Worm (Caenorhabditis elegans) whole organism, L4 larva: ENCODE data around the gene ZK742.7.

Source experiments
- D1046.2 ChIP-seq: fragments of 200-800 bp; sonication (Bioruptor generic); IDR thresholded peaks from 2 replicates; pipeline ENCODE4 v1.3.6; 2022; ENCODE audit warnings: missing genetic modification characterization, missing compliant biosample characterization
- F10B5.3 ChIP-seq: sonication (generic microtip); optimal IDR thresholded peaks from 2 replicates; lab custom pipeline; 2016; ENCODE audit warnings: mild to moderate bottlenecking, missing genetic modification characterization, missing compliant biosample characterization
- F44E2.7 ChIP-seq: fragments of 200-800 bp; sonication (Bioruptor generic); IDR thresholded peaks from 2 replicates; pipeline ENCODE4 v2.1.2; 2022; ENCODE audit warnings: missing genetic modification characterization, missing compliant biosample characterization
- F49E8.2 ChIP-seq: sonication (generic microtip); optimal IDR thresholded peaks from 2 replicates; lab custom pipeline; 2016; ENCODE audit warnings: missing compliant biosample characterization, mild to moderate bottlenecking, missing genetic modification characterization, borderline replicate concordance
- Y105C5A.15 ChIP-seq: fragments of 200-800 bp; sonication (Bioruptor generic); IDR thresholded peaks from 2 replicates; pipeline ENCODE4 v1.3.6; 2022; ENCODE audit warnings: missing genetic modification characterization, missing compliant biosample characterization
- Y48G9A.11 ChIP-seq: fragments of 200-800 bp; sonication (Bioruptor generic); IDR thresholded peaks from 2 replicates; pipeline ENCODE4 v1.3.6; 2022; ENCODE audit warnings: missing genetic modification reagents, missing genetic modification characterization, missing compliant biosample characterization
- ZK337.2 ChIP-seq: fragments of 200-800 bp; sonication (Bioruptor generic); IDR thresholded peaks from 2 replicates; pipeline ENCODE4 v1.3.6; 2022; ENCODE audit warnings: missing genetic modification reagents, missing genetic modification characterization, missing compliant biosample characterization
- aha-1 ChIP-seq: fragments of 150-350 bp; peaks from one replicate; lab custom pipeline; 2014; ENCODE audit warnings: missing biosample characterization, missing genetic modification characterization
- aly-2 ChIP-seq: sonication (generic microtip); optimal IDR thresholded peaks from 2 replicates; lab custom pipeline; 2018; ENCODE audit warnings: missing biosample characterization, missing genetic modification characterization
- ama-1 ChIP-seq: fragments of 150-350 bp; optimal IDR thresholded peaks from 2 replicates; lab custom pipeline; 2014; ENCODE audit warnings: inconsistent platforms, mixed read lengths
- ceh-20 ChIP-seq: fragments of 200-800 bp; sonication (Bioruptor generic); IDR thresholded peaks from 2 replicates; pipeline ENCODE4 v1.3.6; 2022; ENCODE audit warnings: missing genetic modification reagents, missing genetic modification characterization, missing compliant biosample characterization
- ceh-32 ChIP-seq: sonication (generic microtip); optimal IDR thresholded peaks from 2 replicates; lab custom pipeline; 2016; ENCODE audit warnings: mild to moderate bottlenecking, missing genetic modification characterization, missing compliant biosample characterization; ENCODE audit not compliant: poor library complexity
- ctbp-1 ChIP-seq: fragments of 200-800 bp; sonication (Bioruptor generic); IDR thresholded peaks from 2 replicates; pipeline ENCODE4 v1.3.6; 2022; ENCODE audit warnings: missing genetic modification reagents, missing genetic modification characterization, missing compliant biosample characterization
- daf-8 ChIP-seq: fragments of 200-800 bp; sonication (Bioruptor generic); IDR thresholded peaks from 2 replicates; pipeline ENCODE4 v1.3.6; 2022; ENCODE audit warnings: missing genetic modification characterization, missing compliant biosample characterization
- dmd-6 ChIP-seq: fragments of 200-800 bp; sonication (Bioruptor generic); IDR thresholded peaks from 2 replicates; pipeline ENCODE4 v1.3.6; 2022; ENCODE audit warnings: missing genetic modification reagents, missing genetic modification characterization, missing compliant biosample characterization
- dpl-1 ChIP-seq: fragments of 150-350 bp; optimal IDR thresholded peaks from 2 replicates; lab custom pipeline; 2014; ENCODE audit warnings: missing biosample characterization, missing genetic modification reagents, missing genetic modification characterization
- egl-27 ChIP-seq: sonication (generic microtip); optimal IDR thresholded peaks from 3 replicates; lab custom pipeline; 2017; ENCODE audit warnings: missing biosample characterization, missing genetic modification reagents, missing genetic modification characterization
- egl-43 ChIP-seq: fragments of 200-800 bp; sonication (Bioruptor generic); IDR thresholded peaks from 2 replicates; pipeline ENCODE4 v1.3.6; 2022; ENCODE audit warnings: missing genetic modification reagents, missing genetic modification characterization, missing compliant biosample characterization
- fkh-10 ChIP-seq: fragments of 150-350 bp; optimal IDR thresholded peaks from 2 replicates; lab custom pipeline; 2014; ENCODE audit warnings: missing biosample characterization, missing genetic modification reagents, missing genetic modification characterization
- hif-1 ChIP-seq, 2 experiments: sonication (generic microtip); optimal IDR thresholded peaks; 2 replicates each; lab custom pipeline; 2016 to 2017; ENCODE audit warnings: missing compliant biosample characterization in 2 of 2, missing genetic modification characterization in 2 of 2, missing genetic modification reagents in 2 of 2, missing genotype in 2 of 2, mild to moderate bottlenecking in 1 of 2
- hlh-11 ChIP-seq: fragments of 200-800 bp; sonication (Bioruptor generic); optimal IDR thresholded peaks from 2 replicates; lab custom pipeline; 2018; ENCODE audit warnings: mild to moderate bottlenecking, missing genetic modification characterization, missing compliant biosample characterization
- hlh-30 ChIP-seq: sonication (generic microtip); optimal IDR thresholded peaks from 2 replicates; lab custom pipeline; 2017; ENCODE audit warnings: antibody characterized with exemption, mild to moderate bottlenecking, missing genetic modification characterization, missing compliant biosample characterization; ENCODE audit not compliant: insufficient read depth
- hmg-1.1 ChIP-seq: fragments of 200-800 bp; sonication (Bioruptor generic); IDR thresholded peaks from 2 replicates; pipeline ENCODE4 v1.3.6; 2022; ENCODE audit warnings: missing genetic modification reagents, missing genetic modification characterization, missing compliant biosample characterization
- jun-1 ChIP-seq: fragments of 150-350 bp; optimal IDR thresholded peaks from 2 replicates; lab custom pipeline; 2014; ENCODE audit warnings: missing biosample characterization, missing genetic modification reagents, missing genetic modification characterization
- lin-15B ChIP-seq: fragments of 150-350 bp; sonication (generic microtip); optimal IDR thresholded peaks from 3 replicates; lab custom pipeline; 2014; ENCODE audit warnings: missing biosample characterization, missing genetic modification characterization
- lin-38 ChIP-seq: fragments of 200-800 bp; sonication (Bioruptor generic); IDR thresholded peaks from 2 replicates; pipeline ENCODE4 v1.3.6; 2022; ENCODE audit warnings: missing genetic modification reagents, missing genetic modification characterization, missing compliant biosample characterization
- lsy-2 ChIP-seq, 2 experiments: fragments of 150-350 bp in 1 of 2; sonication (generic microtip) in 1 of 2; optimal IDR thresholded peaks; 2 replicates each; lab custom pipeline; 2014 to 2017; ENCODE audit warnings: missing biosample characterization in 2 of 2, missing genetic modification characterization in 2 of 2
- madf-5 ChIP-seq, 2 experiments: fragments of 200-800 bp; sonication (Bioruptor generic); IDR thresholded peaks; 2 replicates each; pipeline ENCODE4 v1.3.6; 2022; ENCODE audit warnings: missing compliant biosample characterization in 2 of 2, missing genetic modification characterization in 2 of 2
- mdl-1 ChIP-seq, 2 experiments: fragments of 150-350 bp in 1 of 2; sonication (generic microtip) in 1 of 2; optimal IDR thresholded peaks; 2 replicates each; lab custom pipeline; 2014 to 2017; ENCODE audit warnings: missing biosample characterization in 2 of 2, missing genetic modification characterization in 2 of 2
- mdt-29 ChIP-seq: fragments of 200-800 bp; sonication (Bioruptor generic); IDR thresholded peaks from 2 replicates; pipeline ENCODE4 v1.3.6; 2022; ENCODE audit warnings: missing genetic modification reagents, missing genetic modification characterization, missing compliant biosample characterization
- mxl-2 ChIP-seq: fragments of 200-800 bp; sonication (Bioruptor generic); conservative IDR thresholded peaks from 2 replicates; pipeline ENCODE4 v1.3.6; 2022; ENCODE audit warnings: missing genetic modification reagents, missing genetic modification characterization, missing compliant biosample characterization
- nhr-102 ChIP-seq: sonication (generic microtip); optimal IDR thresholded peaks from 2 replicates; lab custom pipeline; 2016; ENCODE audit warnings: mild to moderate bottlenecking, missing genetic modification characterization, moderate library complexity, missing compliant biosample characterization
- nhr-111 ChIP-seq: fragments of 200-800 bp; sonication (Bioruptor generic); optimal IDR thresholded peaks from 2 replicates; lab custom pipeline; 2018; ENCODE audit warnings: mild to moderate bottlenecking, missing genetic modification characterization, missing compliant biosample characterization
- nhr-25 ChIP-seq: sonication (generic microtip); optimal IDR thresholded peaks from 2 replicates; lab custom pipeline; 2017; ENCODE audit warnings: missing genetic modification characterization, mild to moderate bottlenecking, missing compliant biosample characterization, antibody characterized with exemption, moderate library complexity, borderline replicate concordance; ENCODE audit not compliant: insufficient read depth
- nhr-28 ChIP-seq: fragments of 150-350 bp; optimal IDR thresholded peaks from 2 replicates; lab custom pipeline; 2014; ENCODE audit warnings: missing biosample characterization, missing genetic modification characterization
- nhr-48 ChIP-seq: sonication (generic microtip); optimal IDR thresholded peaks from 2 replicates; lab custom pipeline; 2016; ENCODE audit warnings: mild to moderate bottlenecking, missing genetic modification characterization, missing compliant biosample characterization
- nhr-6 ChIP-seq: fragments of 150-350 bp; optimal IDR thresholded peaks from 2 replicates; lab custom pipeline; 2014; ENCODE audit warnings: missing biosample characterization, missing genetic modification characterization
- nhr-76 ChIP-seq: fragments of 150-350 bp; optimal IDR thresholded peaks from 2 replicates; lab custom pipeline; 2014; ENCODE audit warnings: missing biosample characterization, missing genetic modification characterization
- pha-4 ChIP-seq, 2 experiments: fragments of 150-350 bp in 1 of 2; fragments of 200-800 bp in 1 of 2; sonication (Bioruptor generic) in 1 of 2; IDR thresholded peaks in 1 of 2; optimal IDR thresholded peaks in 1 of 2; 2 replicates each; pipeline versions ENCODE4 v1.3.6 to Lab custom; 2014 to 2022; ENCODE audit warnings: missing genetic modification characterization in 2 of 2, missing genetic modification reagents in 2 of 2, missing biosample characterization in 1 of 2, missing compliant biosample characterization in 1 of 2
- rbr-2 ChIP-seq: sonication (generic microtip); optimal IDR thresholded peaks from 2 replicates; lab custom pipeline; 2016; ENCODE audit warnings: missing genotype, missing genetic modification characterization, missing compliant biosample characterization
- set-16 ChIP-seq: fragments of 200-800 bp; sonication (Bioruptor generic); IDR thresholded peaks from 2 replicates; pipeline ENCODE4 v1.3.6; 2022; ENCODE audit warnings: missing genetic modification reagents, missing genetic modification characterization, missing compliant biosample characterization
- skn-1 ChIP-seq: fragments of 150-350 bp; optimal IDR thresholded peaks from 2 replicates; lab custom pipeline; 2014; ENCODE audit warnings: missing biosample characterization, missing genetic modification characterization
- snpc-4 ChIP-seq: fragments of 150-350 bp; optimal IDR thresholded peaks from 2 replicates; lab custom pipeline; 2014; ENCODE audit warnings: missing biosample characterization, missing genetic modification characterization
- spr-1 ChIP-seq: sonication (generic microtip); optimal IDR thresholded peaks from 2 replicates; lab custom pipeline; 2016; ENCODE audit warnings: mild to moderate bottlenecking, missing genetic modification characterization, missing compliant biosample characterization
- spr-3 ChIP-seq: fragments of 200-800 bp; sonication (Bioruptor generic); optimal IDR thresholded peaks from 2 replicates; lab custom pipeline; 2018; ENCODE audit warnings: mild to moderate bottlenecking, missing genetic modification characterization, missing compliant biosample characterization
- unc-62 ChIP-seq, 3 experiments: fragments of 150-350 bp in 1 of 3; sonication (generic microtip); optimal IDR thresholded peaks in 2 of 3; peaks in 1 of 3; 1 replicate in 1 of 3; 2 replicates in 2 of 3; lab custom pipeline; 2014 to 2017; ENCODE audit warnings: missing biosample characterization in 3 of 3, missing genetic modification characterization in 3 of 3, missing genetic modification reagents in 3 of 3, missing genotype in 1 of 3
- zfp-3 ChIP-seq: fragments of 200-800 bp; sonication (Bioruptor generic); conservative IDR thresholded peaks from 2 replicates; pipeline ENCODE4 v1.3.6; 2022; ENCODE audit warnings: missing genetic modification reagents, missing genetic modification characterization, missing compliant biosample characterization
- ztf-7 ChIP-seq: fragments of 150-350 bp; optimal IDR thresholded peaks from 2 replicates; lab custom pipeline; 2014; ENCODE audit warnings: missing biosample characterization, missing genetic modification characterization

Gene ZK742.7

ce11 chrV:7785885-7786284 lies 12.3 kb upstream of the ZK742.7 start:
- TF ChIP-seq snpc-4 (tag; lab: Kevin White, UChicago) (no peak), unc-62 (GFP tag; optimal IDR thresholded peaks at IDR 0.05 in 1 of 2; lab: Kevin White, UChicago) (peak in 1 of 2 experiments; percentile 93), unc-62 (tag; optimal IDR thresholded peaks at IDR 0.05; lab: Kevin White, UChicago) (no peak), ceh-20 (GFP tag; lab: Robert Waterston, UW) (0 out of 2 replicates have a peak, but pooled peaks have one; percentile 38)

- TF ChIP-seq rbr-2 = no peak
- peak; percentile 50 for TF ChIP-seq nhr-28 (tag; lab: Kevin White, UChicago)
- TF ChIP-seq daf-8 (GFP tag; lab: Robert Waterston, UW) = no peak
- no peak for TF ChIP-seq nhr-76
- TF ChIP-seq zfp-3 (GFP tag; lab: Robert Waterston, UW) = no peak
- no peak for TF ChIP-seq ama-1 (lab: Kevin White, UChicago)
- no peak for TF ChIP-seq mxl-2
- TF ChIP-seq hmg-1.1 (GFP tag; lab: Robert Waterston, UW) = no peak
- no peak for TF ChIP-seq fkh-10 (GFP tag; lab: Kevin White, UChicago)
- TF ChIP-seq hif-1 (tag; optimal IDR thresholded peaks at IDR 0.05; lab: Kevin White, UChicago) = no peak
- no peak for TF ChIP-seq egl-27 (tag; lab: Kevin White, UChicago)
- TF ChIP-seq jun-1 (tag; lab: Kevin White, UChicago) = no peak
- TF ChIP-seq hlh-30 (tag; lab: Kevin White, UChicago) = peak; percentile 57
- no peak for TF ChIP-seq mdl-1 (tag; optimal IDR thresholded peaks at IDR 0.05; lab: Kevin White, UChicago)
- no peak for TF ChIP-seq skn-1 (tag; lab: Kevin White, UChicago)
- TF ChIP-seq nhr-6 = no peak
- TF ChIP-seq ctbp-1 (GFP tag; lab: Robert Waterston, UW) = no peak
- no peak for TF ChIP-seq nhr-111 (GFP tag; lab: Kevin White, UChicago)
- TF ChIP-seq D1046.2 (GFP tag; lab: Robert Waterston, UW) = no peak
- no peak for TF ChIP-seq spr-1 (tag; lab: Kevin White, UChicago)
- TF ChIP-seq madf-5 (GFP tag; IDR thresholded peaks at IDR 0.05; lab: Robert Waterston, UW) = no peak
- TF ChIP-seq unc-62 (GFP tag; optimal IDR thresholded peaks at IDR 0.05 in 1 of 2; lab: Kevin White, UChicago) = no peak
- no peak for TF ChIP-seq unc-62 (tag; optimal IDR thresholded peaks at IDR 0.05; lab: Kevin White, UChicago)
- no peak for TF ChIP-seq set-16 (GFP tag; lab: Robert Waterston, UW)
- peak; percentile 50 for TF ChIP-seq dmd-6 (GFP tag; lab: Robert Waterston, UW)
- no peak for TF ChIP-seq mdt-29
- peak; percentile 52 for TF ChIP-seq nhr-48
- TF ChIP-seq lin-38 (GFP tag; lab: Robert Waterston, UW) = no peak
- TF ChIP-seq ztf-7 (tag; lab: Kevin White, UChicago) = no peak
- TF ChIP-seq Y48G9A.11 = no peak
- TF ChIP-seq ZK337.2 = no peak
- no peak for TF ChIP-seq spr-3
- no peak for TF ChIP-seq F44E2.7 (GFP tag; lab: Robert Waterston, UW)
- no peak for TF ChIP-seq F49E8.2 (tag; lab: Kevin White, UChicago)
- no peak for TF ChIP-seq lsy-2 (tag; optimal IDR thresholded peaks at IDR 0.05; lab: Kevin White, UChicago)
- no peak for TF ChIP-seq Y105C5A.15 (GFP tag; lab: Robert Waterston, UW)
- no peak for TF ChIP-seq dpl-1 (GFP tag; lab: Kevin White, UChicago)
- no peak for TF ChIP-seq aly-2
- TF ChIP-seq nhr-102 (tag; lab: Kevin White, UChicago) = no peak
- no peak for TF ChIP-seq egl-43
- TF ChIP-seq snpc-4 (tag; lab: Kevin White, UChicago) = no peak
- TF ChIP-seq hlh-11 = peak; percentile 74
- TF ChIP-seq nhr-25 (tag; lab: Kevin White, UChicago) = no peak
- no peak for TF ChIP-seq lin-15B
- TF ChIP-seq F10B5.3 (tag; lab: Kevin White, UChicago) = no peak
- no peak for TF ChIP-seq aha-1 (tag; lab: Kevin White, UChicago)
- TF ChIP-seq pha-4 (GFP tag; IDR thresholded peaks at IDR 0.05; lab: Robert Waterston, UW) = peak; percentile 41; the same call in 1 of the 2 replicates
- TF ChIP-seq pha-4 (tag; optimal IDR thresholded peaks at IDR 0.05; lab: Kevin White, UChicago) = no peak
- no peak for TF ChIP-seq ceh-32 (tag; lab: Kevin White, UChicago)
Measured at ce11 chrV:7786639-7787038, 11.5 kb upstream of the ZK742.7 start.
